5 fruit fly cellular contexts compared by ENCODE assay signal in the genomic region with DNA sequence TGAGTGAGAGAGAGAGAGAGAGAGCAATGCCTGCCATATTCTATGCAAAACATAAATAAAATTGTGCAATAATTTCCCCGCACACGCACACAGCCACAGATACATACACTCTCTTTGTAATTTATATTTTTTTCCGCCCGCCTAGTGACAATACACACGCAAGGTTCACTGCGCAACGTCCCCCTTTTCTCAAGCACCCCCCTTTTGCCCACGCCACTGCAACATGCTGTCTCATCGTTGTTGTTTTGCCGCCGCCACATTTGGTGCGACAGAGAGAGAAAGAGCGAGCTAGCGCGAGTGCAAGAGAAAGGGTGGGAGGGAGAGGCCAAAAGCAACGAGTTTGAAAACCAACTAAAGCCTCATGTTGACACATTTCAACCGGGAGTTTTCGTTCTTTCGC.
A peak's percentile ranks its signal among the peaks of the same experiment; 100 is the strongest.
TF ChIP-seq lines count a peak whose summit lies in the region.

No protein-coding gene starts in this region.

TF ChIP-seq in whole organism, adult, 20 proteins besides CTCF, POLR2A, EP300 and RAD21 (continued from another document):
- TF ChIP-seq bab1 (GFP tag; optimal IDR thresholded peaks at IDR 0.05; lab: Kevin White, UChicago) = peak; percentile 6
- peak; percentile 72 for TF ChIP-seq Hr96 (GFP tag; optimal IDR thresholded peaks at IDR 0.05; lab: Kevin White, UChicago)
- peak; percentile 48 for TF ChIP-seq ovo (GFP tag; optimal IDR thresholded peaks at IDR 0.05; lab: Kevin White, UChicago)
- TF ChIP-seq Mnt (GFP tag; optimal IDR thresholded peaks at IDR 0.05; lab: Kevin White, UChicago) = peak; percentile 84

TF ChIP-seq in whole organism, embryonic, 481 proteins besides CTCF, POLR2A, EP300 and RAD21 (continued from another document and continues in another):
- peak; percentile 32 for TF ChIP-seq MESR4 (GFP tag; optimal IDR thresholded peaks at IDR 0.05; lab: Kevin White, UChicago)
- TF ChIP-seq sug (tag; optimal IDR thresholded peaks at IDR 0.05; lab: Kevin White, UChicago) = peak; percentile 1
- no peak for TF ChIP-seq Spps (tag; optimal IDR thresholded peaks at IDR 0.05; lab: Kevin White, UChicago)
- peak; percentile 26 for TF ChIP-seq CG1602 (GFP tag; optimal IDR thresholded peaks at IDR 0.05; lab: Kevin White, UChicago)
- no peak for TF ChIP-seq CG17802 (tag; optimal IDR thresholded peaks at IDR 0.05; lab: Kevin White, UChicago)
- peak; percentile 72 for TF ChIP-seq CG1603 (tag; optimal IDR thresholded peaks at IDR 0.05; lab: Kevin White, UChicago)
- no peak for TF ChIP-seq cato (GFP tag; optimal IDR thresholded peaks at IDR 0.05; lab: Kevin White, UChicago; ENCODE audit: borderline replicate concordance)
- TF ChIP-seq NK7.1 (GFP tag; optimal IDR thresholded peaks at IDR 0.05; lab: Kevin White, UChicago) = peak; percentile 59
- peak; percentile 73 for TF ChIP-seq CG18599 (GFP tag; optimal IDR thresholded peaks at IDR 0.05; lab: Kevin White, UChicago)
- TF ChIP-seq esg (GFP tag; conservative IDR thresholded peaks at IDR 0.05; lab: Robert Waterston, UW) = peak; percentile 51
- TF ChIP-seq kah (GFP tag; optimal IDR thresholded peaks at IDR 0.05; lab: Kevin White, UChicago) = no peak
- peak; percentile 68; the same call in 1 of the 2 replicates for TF ChIP-seq CG32532 (GFP tag; IDR thresholded peaks at IDR 0.05; lab: Robert Waterston, UW)
- peak; percentile 60 for TF ChIP-seq H2.0 (GFP tag; IDR thresholded peaks at IDR 0.05; lab: Robert Waterston, UW)
- TF ChIP-seq CG7839 (tag; optimal IDR thresholded peaks at IDR 0.05; lab: Kevin White, UChicago) = peak; percentile 56
- peak; percentile 60; the same call in 1 of the 2 replicates for TF ChIP-seq CG8765 (GFP tag; IDR thresholded peaks at IDR 0.05; lab: Robert Waterston, UW)
- TF ChIP-seq lab (GFP tag; optimal IDR thresholded peaks at IDR 0.05; lab: Kevin White, UChicago) = peak; percentile 77
- peak; percentile 66 for TF ChIP-seq eyg (GFP tag; optimal IDR thresholded peaks at IDR 0.05; lab: Kevin White, UChicago)
- TF ChIP-seq CG3163 (GFP tag; optimal IDR thresholded peaks at IDR 0.05; lab: Kevin White, UChicago) = peak; percentile 61
- peak; percentile 96 for TF ChIP-seq crol (GFP tag; IDR thresholded peaks at IDR 0.05; lab: Robert Waterston, UW)
- peak; percentile 75; the same call in 2 of the 3 replicates for TF ChIP-seq zfh1 (GFP tag; IDR thresholded peaks at IDR 0.05; lab: Robert Waterston, UW)
- TF ChIP-seq CG34376 (GFP tag; optimal IDR thresholded peaks at IDR 0.05; lab: Kevin White, UChicago) = no peak
- peak; percentile 52 to 69 for TF ChIP-seq Hr51 (GFP tag; optimal IDR thresholded peaks at IDR 0.05; lab: Kevin White, UChicago)
- TF ChIP-seq CG2889 (GFP tag; IDR thresholded peaks at IDR 0.05; lab: Robert Waterston, UW) = peak; percentile 51; the same call in 1 of the 3 replicates
- peak; percentile 50; the same call in 1 of the 2 replicates for TF ChIP-seq CG43689 (GFP tag; IDR thresholded peaks at IDR 0.05; lab: Robert Waterston, UW)
- no peak for TF ChIP-seq CG2129 (GFP tag; IDR thresholded peaks at IDR 0.05; lab: Robert Waterston, UW; ENCODE audit: partially characterized antibody)
- peak; percentile 77 for TF ChIP-seq dysf (GFP tag; IDR thresholded peaks at IDR 0.05; lab: Robert Waterston, UW)
- peak; percentile 86 for TF ChIP-seq CG34422 (GFP tag; IDR thresholded peaks at IDR 0.05; lab: Robert Waterston, UW)
- TF ChIP-seq Optix (GFP tag; IDR thresholded peaks at IDR 0.05; lab: Robert Waterston, UW) = peak; percentile 71; the same call in 2 of the 3 replicates
- peak; percentile 14 for TF ChIP-seq CG15696 (tag; optimal IDR thresholded peaks at IDR 0.05; lab: Kevin White, UChicago)

TF ChIP-seq in whole organism, prepupa, 60 proteins besides CTCF, POLR2A, EP300 and RAD21 (continued from another document and continues in another):
- TF ChIP-seq CG3919 (GFP tag; optimal IDR thresholded peaks at IDR 0.05; lab: Kevin White, UChicago) = peak; percentile 72
- peak; percentile 81 for TF ChIP-seq esn (GFP tag; optimal IDR thresholded peaks at IDR 0.05; lab: Kevin White, UChicago)
- peak; percentile 33 for TF ChIP-seq CG11762 (GFP tag; optimal IDR thresholded peaks at IDR 0.05; lab: Kevin White, UChicago; ENCODE audit: insufficient read depth)
- TF ChIP-seq CG31627 (GFP tag; optimal IDR thresholded peaks at IDR 0.05; lab: Kevin White, UChicago) = peak; percentile 80
- TF ChIP-seq CG10631 (GFP tag; optimal IDR thresholded peaks at IDR 0.05; lab: Kevin White, UChicago) = peak; percentile 72
- TF ChIP-seq Eip75B (GFP tag; optimal IDR thresholded peaks at IDR 0.05; lab: Kevin White, UChicago) = peak; percentile 58
- TF ChIP-seq fkh (GFP tag; optimal IDR thresholded peaks at IDR 0.05; lab: Kevin White, UChicago) = peak; percentile 59
- peak; percentile 77 for TF ChIP-seq dac (GFP tag; optimal IDR thresholded peaks at IDR 0.05; lab: Kevin White, UChicago)
- TF ChIP-seq eg (GFP tag; IDR thresholded peaks at IDR 0.05; lab: Robert Waterston, UW) = peak; percentile 89
- peak; percentile 64 for TF ChIP-seq CG9139 (GFP tag; optimal IDR thresholded peaks at IDR 0.05; lab: Kevin White, UChicago)
- TF ChIP-seq CG16779 (tag; optimal IDR thresholded peaks at IDR 0.05; lab: Kevin White, UChicago) = peak; percentile 53
- peak; percentile 67 for TF ChIP-seq CG10669 (GFP tag; optimal IDR thresholded peaks at IDR 0.05; lab: Kevin White, UChicago)
- TF ChIP-seq ss (GFP tag; optimal IDR thresholded peaks at IDR 0.05; lab: Kevin White, UChicago) = peak; percentile 71 to 75
- peak; percentile 77 for TF ChIP-seq CG6792 (GFP tag; optimal IDR thresholded peaks at IDR 0.05; lab: Kevin White, UChicago)
- peak; percentile 74 for TF ChIP-seq CG7368 (GFP tag; optimal IDR thresholded peaks at IDR 0.05; lab: Kevin White, UChicago)
- TF ChIP-seq topi (GFP tag; optimal IDR thresholded peaks at IDR 0.05; lab: Kevin White, UChicago) = peak; percentile 66
- TF ChIP-seq Sox14 (GFP tag; optimal IDR thresholded peaks at IDR 0.05; lab: Kevin White, UChicago) = peak; percentile 90
- TF ChIP-seq Met (GFP tag; optimal IDR thresholded peaks at IDR 0.05; lab: Kevin White, UChicago) = peak; percentile 71
- peak; percentile 92 for TF ChIP-seq Eip78C (GFP tag; lab: Kevin White, UChicago)
- peak; percentile 49 for TF ChIP-seq CG3032 (tag; optimal IDR thresholded peaks at IDR 0.05; lab: Kevin White, UChicago)
- TF ChIP-seq CG6808 (GFP tag; optimal IDR thresholded peaks at IDR 0.05; lab: Kevin White, UChicago) = peak; percentile 69
- no peak for TF ChIP-seq CG4318 (GFP tag; optimal IDR thresholded peaks at IDR 0.05; lab: Kevin White, UChicago)
- TF ChIP-seq CG8119 (GFP tag; IDR thresholded peaks at IDR 0.05; lab: Robert Waterston, UW) = peak; percentile 73; the same call in 2 of the 3 replicates
- peak; percentile 50 to 55 for TF ChIP-seq salr (GFP tag; optimal IDR thresholded peaks at IDR 0.05; lab: Kevin White, UChicago)
- peak; percentile 47 for TF ChIP-seq spab (GFP tag; optimal IDR thresholded peaks at IDR 0.05; lab: Kevin White, UChicago)
- TF ChIP-seq svp (GFP tag; lab: Kevin White, UChicago) = peak; percentile 87
- peak; percentile 77 for TF ChIP-seq CG6276 (GFP tag; optimal IDR thresholded peaks at IDR 0.05; lab: Kevin White, UChicago)
- peak; percentile 67 for TF ChIP-seq Ets21C (GFP tag; optimal IDR thresholded peaks at IDR 0.05; lab: Kevin White, UChicago)
- TF ChIP-seq OdsH (GFP tag; optimal IDR thresholded peaks at IDR 0.05; lab: Kevin White, UChicago) = peak; percentile 77
- peak; percentile 74 for TF ChIP-seq cyc (GFP tag; optimal IDR thresholded peaks at IDR 0.05; lab: Kevin White, UChicago)
- peak; percentile 68 for TF ChIP-seq Smox (GFP tag; optimal IDR thresholded peaks at IDR 0.05; lab: Kevin White, UChicago)
- TF ChIP-seq Lpt (GFP tag; optimal IDR thresholded peaks at IDR 0.05; lab: Kevin White, UChicago) = peak; percentile 76

TF ChIP-seq in whole organism, pupa, 21 proteins besides CTCF, POLR2A, EP300 and RAD21 (continued from another document):
- TF ChIP-seq Pif1A (GFP tag; optimal IDR thresholded peaks at IDR 0.05; lab: Kevin White, UChicago) (peak; percentile 75), CG13204 (GFP tag; optimal IDR thresholded peaks at IDR 0.05; lab: Kevin White, UChicago) (peak; percentile 47), CG9948 (tag; optimal IDR thresholded peaks at IDR 0.05; lab: Kevin White, UChicago) (peak; percentile 47)

TF ChIP-seq in whole organism, wandering third instar larva, 38 proteins besides CTCF, POLR2A, EP300 and RAD21 (continued from another document):
- TF ChIP-seq lola (GFP tag; optimal IDR thresholded peaks at IDR 0.05; lab: Kevin White, UChicago) (no peak), pan (optimal IDR thresholded peaks at IDR 0.05; lab: Kevin White, UChicago) (no peak), CG9705 (GFP tag; optimal IDR thresholded peaks at IDR 0.05; lab: Kevin White, UChicago) (peak; percentile 7), brk (GFP tag; optimal IDR thresholded peaks at IDR 0.05; lab: Kevin White, UChicago) (no peak), Jra (GFP tag; optimal IDR thresholded peaks at IDR 0.05; lab: Kevin White, UChicago) (peak; percentile 49), foxo (GFP tag; optimal IDR thresholded peaks at IDR 0.05; lab: Kevin White, UChicago) (peak; percentile 64 to 83), Myc (optimal IDR thresholded peaks at IDR 0.05; lab: Kevin White, UChicago) (no peak), Hnf4 (GFP tag; optimal IDR thresholded peaks at IDR 0.05; lab: Kevin White, UChicago) (no peak), fru (GFP tag; optimal IDR thresholded peaks at IDR 0.05; lab: Kevin White, UChicago) (peak; percentile 83), woc (GFP tag; optimal IDR thresholded peaks at IDR 0.05; lab: Kevin White, UChicago) (peak; percentile 47), CG32264 (GFP tag; optimal IDR thresholded peaks at IDR 0.05; lab: Kevin White, UChicago) (peak; percentile 21), dl (GFP tag; optimal IDR thresholded peaks at IDR 0.05; lab: Kevin White, UChicago; ENCODE audit: insufficient read depth in 1 of 2, partially characterized antibody in 2 of 2) (no peak), GATAd (GFP tag; optimal IDR thresholded peaks at IDR 0.05; lab: Kevin White, UChicago) (no peak), jim (GFP tag; optimal IDR thresholded peaks at IDR 0.05; lab: Kevin White, UChicago) (peak; percentile 11), sage (GFP tag; optimal IDR thresholded peaks at IDR 0.05; lab: Kevin White, UChicago) (no peak), ey (GFP tag; optimal IDR thresholded peaks at IDR 0.05; lab: Kevin White, UChicago) (peak; percentile 82), usp (GFP tag; optimal IDR thresholded peaks at IDR 0.05; lab: Kevin White, UChicago) (no peak), h (GFP tag; optimal IDR thresholded peaks at IDR 0.05; lab: Kevin White, UChicago) (peak; percentile 85), Vsx2 (GFP tag; optimal IDR thresholded peaks at IDR 0.05; lab: Kevin White, UChicago; ENCODE audit: partially characterized antibody) (no peak)
TF ChIP-seq in whole organism, wandering third instar larva: peak in this region for 20.
